Worm (Caenorhabditis elegans): ENCODE measurements around the gene F47B10.3.

- no peak for TF ChIP-seq ztf-11 (tag; optimal IDR thresholded peaks at IDR 0.05)
- TF ChIP-seq nhr-237 (tag; optimal IDR thresholded peaks at IDR 0.05) = no peak
- no peak for TF ChIP-seq unc-120 (tag; optimal IDR thresholded peaks at IDR 0.05; ENCODE audit: poor library complexity, severe bottlenecking)
- no peak for TF ChIP-seq pha-4 (tag; optimal IDR thresholded peaks at IDR 0.05)
- peak; percentile 53 for TF ChIP-seq unc-62 (GFP tag; optimal IDR thresholded peaks at IDR 0.05)
- no peak for TF ChIP-seq lsy-2 (tag; optimal IDR thresholded peaks at IDR 0.05)
- TF ChIP-seq nhr-28 (tag; optimal IDR thresholded peaks at IDR 0.05) = no peak
- no peak for TF ChIP-seq lin-32 (GFP tag; optimal IDR thresholded peaks at IDR 0.05)
- no peak for TF ChIP-seq sptf-1 (tag; optimal IDR thresholded peaks at IDR 0.05)
- TF ChIP-seq ceh-83 (GFP tag; optimal IDR thresholded peaks at IDR 0.05) = no peak
- TF ChIP-seq mls-2 (tag; optimal IDR thresholded peaks at IDR 0.05) = no peak
Observed at ce11 chrX:10907418-10907817, 15.4 kb downstream of the F47B10.3 start.
